Worm (Caenorhabditis elegans): Measurements from ENCODE around the gene anmt-2.

- no peak for TF ChIP-seq med-1 (GFP tag; optimal IDR thresholded peaks at IDR 0.05; ENCODE audit: insufficient read depth)
- TF ChIP-seq T22C8.4 (GFP tag; IDR thresholded peaks at IDR 0.05) = no peak
- TF ChIP-seq ztf-23 (GFP tag; IDR thresholded peaks at IDR 0.05) = no peak
These were observed 18.2 kb downstream of the anmt-2 start for ce11 chrIII:6139328-6139727.

All from whole organism, midembryonic.